Worm (Caenorhabditis elegans): ENCODE data around the gene din-1.

DNA sequence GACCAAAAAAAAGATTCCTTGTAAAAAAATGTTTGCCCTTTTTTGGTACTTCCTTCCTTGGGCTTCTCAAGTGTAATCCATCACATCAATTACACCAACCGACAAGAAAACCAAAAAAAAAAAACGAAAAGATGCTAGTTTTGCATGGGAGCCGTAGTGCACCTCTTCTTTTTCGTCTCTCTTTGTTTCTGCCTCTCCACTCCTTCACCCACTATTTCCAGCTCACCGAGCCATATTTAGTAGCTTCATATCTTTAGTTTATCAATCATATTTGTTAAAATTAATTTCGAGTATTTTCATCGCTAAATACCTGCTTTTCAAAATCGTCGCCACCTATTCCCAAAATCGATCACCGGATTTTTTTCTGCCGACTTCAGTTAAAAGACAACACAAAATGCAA lies 32.7 kb downstream of the din-1 start, which contains the start of gene F07A11.4:
- TF ChIP-seq sptf-2 (GFP tag; optimal IDR thresholded peaks at IDR 0.05) (no peak), bed-1 (GFP tag; IDR thresholded peaks at IDR 0.05) (no peak), unc-130 (GFP tag; optimal IDR thresholded peaks at IDR 0.05) (no peak)
